Fruit fly (Drosophila melanogaster): ENCODE results near the gene PDZ-GEF.
A peak's percentile ranks its signal among the peaks of the same experiment; 100 is the strongest.

Gene PDZ-GEF

dm6 chr2L:6339010-6339897 is 15.7 kb downstream of the PDZ-GEF start (continued):
- TF ChIP-seq CG12155 (GFP tag; optimal IDR thresholded peaks at IDR 0.05) = peak; percentile 63
- TF ChIP-seq grn (GFP tag; optimal IDR thresholded peaks at IDR 0.05) = peak; percentile 67
- TF ChIP-seq CG2199 (GFP tag; IDR thresholded peaks at IDR 0.05) = peak; percentile 75; the same call in 2 of the 3 replicates
- no peak for TF ChIP-seq gfzf (GFP tag; optimal IDR thresholded peaks at IDR 0.05)
- TF ChIP-seq da (GFP tag; optimal IDR thresholded peaks at IDR 0.05) = no peak
- no peak for TF ChIP-seq CG11093 (GFP tag; IDR thresholded peaks at IDR 0.05)
- peak; percentile 8 for TF ChIP-seq Blimp-1 (GFP tag; optimal IDR thresholded peaks at IDR 0.05)
- TF ChIP-seq Lhr (GFP tag; optimal IDR thresholded peaks at IDR 0.05) = no peak
- TF ChIP-seq Hr39 (optimal IDR thresholded peaks at IDR 0.05) = no peak
- no peak for TF ChIP-seq exex (tag; optimal IDR thresholded peaks at IDR 0.05)
- TF ChIP-seq CG31441 (GFP tag; IDR thresholded peaks at IDR 0.05) = peak; percentile 8; the same call in 1 of the 2 replicates
- no peak for TF ChIP-seq CG8281 (tag; optimal IDR thresholded peaks at IDR 0.05)
- TF ChIP-seq CG13894 (tag; optimal IDR thresholded peaks at IDR 0.05) = no peak
- TF ChIP-seq esg (GFP tag; conservative IDR thresholded peaks at IDR 0.05) = no peak
- peak; percentile 41 for TF ChIP-seq CG17568 (GFP tag; optimal IDR thresholded peaks at IDR 0.05)
- TF ChIP-seq CG10209 (GFP tag; optimal IDR thresholded peaks at IDR 0.05) = no peak
- TF ChIP-seq en (GFP tag; optimal IDR thresholded peaks at IDR 0.05) = no peak
- TF ChIP-seq CG42726 (GFP tag; IDR thresholded peaks at IDR 0.05; ENCODE audit: partially characterized antibody) = 0 out of 2 replicates have a peak, but pooled peaks have one; percentile 49
- no peak for TF ChIP-seq Dp (GFP tag; optimal IDR thresholded peaks at IDR 0.05)
- peak; percentile 91 for TF ChIP-seq Ets65A (GFP tag)
- TF ChIP-seq sob (GFP tag; IDR thresholded peaks at IDR 0.05) = peak; percentile 29; the same call in 1 of the 2 replicates
- no peak for TF ChIP-seq CG4617 (GFP tag; optimal IDR thresholded peaks at IDR 0.05; ENCODE audit: borderline replicate concordance)
- TF ChIP-seq scrt (GFP tag; optimal IDR thresholded peaks at IDR 0.05) = peak; percentile 79
- no peak for TF ChIP-seq CG16815 (GFP tag; optimal IDR thresholded peaks at IDR 0.05)
- no peak for TF ChIP-seq CG14050 (GFP tag; IDR thresholded peaks at IDR 0.05)
- no peak for TF ChIP-seq ewg (GFP tag; optimal IDR thresholded peaks at IDR 0.05)

dm6 chr2L:6340222-6340725 is 16.7 kb downstream of the PDZ-GEF start:
- TF ChIP-seq CG10274 (GFP tag; optimal IDR thresholded peaks at IDR 0.05) (peak; percentile 24), CG11560 (tag; IDR thresholded peaks at IDR 0.05) (no peak)

dm6 chr2L:6341246-6341645 is 17.7 kb downstream of the PDZ-GEF start:
- TF ChIP-seq CG18599 (GFP tag; optimal IDR thresholded peaks at IDR 0.05) = no peak
- no peak for TF ChIP-seq CG6683 (GFP tag; optimal IDR thresholded peaks at IDR 0.05)
- TF ChIP-seq Asciz (GFP tag; optimal IDR thresholded peaks at IDR 0.05) = no peak
- no peak for TF ChIP-seq exex (tag; optimal IDR thresholded peaks at IDR 0.05)
- TF ChIP-seq CG4404 (GFP tag; IDR thresholded peaks at IDR 0.05) = no peak
- no peak for TF ChIP-seq CG15696 (tag; optimal IDR thresholded peaks at IDR 0.05)
- TF ChIP-seq CG8089 (GFP tag; optimal IDR thresholded peaks at IDR 0.05) = no peak
- TF ChIP-seq Six4 (GFP tag; optimal IDR thresholded peaks at IDR 0.05) = no peak
- no peak for TF ChIP-seq eve (GFP tag; optimal IDR thresholded peaks at IDR 0.05)
- no peak for TF ChIP-seq CG9437 (GFP tag; optimal IDR thresholded peaks at IDR 0.05)
- no peak for TF ChIP-seq D19B (GFP tag; optimal IDR thresholded peaks at IDR 0.05)

Data from whole organism, embryonic.